Worm (Caenorhabditis elegans) whole organism, L4 larva: Measurements from ENCODE around the gene mct-4.

Experiments used
- ces-1 ChIP-seq: fragments of 150-350 bp; sonication (generic microtip); optimal IDR thresholded peaks from 4 replicates; lab custom pipeline; 2014; ENCODE audit warnings: missing biosample characterization, missing genetic modification reagents, missing genetic modification characterization
- hlh-30 ChIP-seq: sonication (generic microtip); optimal IDR thresholded peaks from 2 replicates; lab custom pipeline; 2017; ENCODE audit warnings: antibody characterized with exemption, mild to moderate bottlenecking, missing genetic modification characterization, missing compliant biosample characterization; ENCODE audit not compliant: insufficient read depth
- jun-1 ChIP-seq: fragments of 150-350 bp; optimal IDR thresholded peaks from 2 replicates; lab custom pipeline; 2014; ENCODE audit warnings: missing biosample characterization, missing genetic modification reagents, missing genetic modification characterization
- mdl-1 ChIP-seq, 2 experiments: fragments of 150-350 bp in 1 of 2; sonication (generic microtip) in 1 of 2; optimal IDR thresholded peaks; 2 replicates each; lab custom pipeline; 2014 to 2017; ENCODE audit warnings: missing biosample characterization in 2 of 2, missing genetic modification characterization in 2 of 2
- mxl-3 ChIP-seq: fragments of 200-800 bp; sonication (Bioruptor generic); optimal IDR thresholded peaks from 2 replicates; lab custom pipeline; 2018; ENCODE audit warnings: mild to moderate bottlenecking, missing genetic modification characterization, missing compliant biosample characterization
- nhr-76 ChIP-seq: fragments of 150-350 bp; optimal IDR thresholded peaks from 2 replicates; lab custom pipeline; 2014; ENCODE audit warnings: missing biosample characterization, missing genetic modification characterization
- zag-1 ChIP-seq: fragments of 150-350 bp; optimal IDR thresholded peaks from 2 replicates; lab custom pipeline; 2014; ENCODE audit warnings: missing biosample characterization, missing genetic modification characterization

- TF ChIP-seq mxl-3 (GFP tag; lab: Kevin White, UChicago) (no peak), nhr-76 (no peak), jun-1 (tag; lab: Kevin White, UChicago) (no peak), hlh-30 (tag; lab: Kevin White, UChicago) (no peak), ces-1 (GFP tag; lab: Kevin White, UChicago) (no peak), mdl-1 (tag; optimal IDR thresholded peaks at IDR 0.05; lab: Kevin White, UChicago) (no peak), zag-1 (tag; lab: Kevin White, UChicago) (no peak)
These were observed 36.0 kb upstream of the mct-4 start for ce11 chrX:4965592-4965991.
